Fruit fly (Drosophila melanogaster): Measurements from ENCODE around the gene Adi1.

Gene Adi1

DNA sequence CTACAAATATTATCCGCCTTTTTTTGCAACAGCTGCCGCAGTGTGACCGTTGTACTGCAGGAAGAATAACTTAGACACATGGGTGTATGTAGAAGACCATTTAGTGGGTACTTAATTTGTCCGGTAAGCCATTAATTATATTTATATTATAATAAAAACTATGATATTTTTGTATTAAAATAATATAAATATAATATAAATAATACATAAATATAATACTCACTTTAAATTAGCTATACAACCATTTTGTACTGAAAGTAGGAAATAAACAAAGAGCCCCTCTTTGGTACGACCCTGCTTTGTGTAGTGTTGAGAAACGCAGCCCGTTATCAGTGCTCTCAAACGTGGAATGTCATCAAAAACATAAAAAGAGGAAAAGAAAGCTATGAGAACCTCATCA is 25.4 kb upstream of the Adi1 start, which contains the start of gene Cnep1r2 (continued):
- TF ChIP-seq net (GFP tag; optimal IDR thresholded peaks at IDR 0.05) (peak; percentile 85), Sox102F (GFP tag; optimal IDR thresholded peaks at IDR 0.05) (no peak), fkh (GFP tag; optimal IDR thresholded peaks at IDR 0.05) (peak; percentile 78), esn (GFP tag; optimal IDR thresholded peaks at IDR 0.05) (peak; percentile 92), CG3919 (GFP tag; optimal IDR thresholded peaks at IDR 0.05) (peak; percentile 88), Ets96B (tag; optimal IDR thresholded peaks at IDR 0.05) (peak; percentile 94), fd85E (GFP tag; optimal IDR thresholded peaks at IDR 0.05) (peak; percentile 37), Blimp-1 (GFP tag; optimal IDR thresholded peaks at IDR 0.05) (peak; percentile 88), CG3032 (tag; optimal IDR thresholded peaks at IDR 0.05) (peak; percentile 97), pdm3 (GFP tag; optimal IDR thresholded peaks at IDR 0.05) (peak; percentile 83), lz (GFP tag; optimal IDR thresholded peaks at IDR 0.05) (peak; percentile 85), CG11762 (GFP tag; optimal IDR thresholded peaks at IDR 0.05; ENCODE audit: insufficient read depth) (peak; percentile 76), Met (GFP tag; optimal IDR thresholded peaks at IDR 0.05) (no peak), CG8119 (GFP tag; IDR thresholded peaks at IDR 0.05) (peak; percentile 92), Smox (GFP tag; optimal IDR thresholded peaks at IDR 0.05) (peak; percentile 78), acj6 (GFP tag; optimal IDR thresholded peaks at IDR 0.05) (peak; percentile 92), CG6854 (GFP tag; optimal IDR thresholded peaks at IDR 0.05) (peak; percentile 90), salr (GFP tag; optimal IDR thresholded peaks at IDR 0.05) (peak in 1 of 2 experiments; percentile 84), CG6163 (GFP tag; IDR thresholded peaks at IDR 0.05) (peak; percentile 92; the same call in 2 of the 3 replicates), Sox14 (GFP tag; optimal IDR thresholded peaks at IDR 0.05) (peak; percentile 84), Hr38 (GFP tag; optimal IDR thresholded peaks at IDR 0.05) (no peak)

dm6 chr3L:10639440-10639839 is 23.7 kb upstream of the Adi1 start, which contains the start of gene CG18628:
CG18628 (plus strand) TSS chr3L:10639740.
- TF ChIP-seq Eip78C (GFP tag), result no peak
- TF ChIP-seq Gug (GFP tag; IDR thresholded peaks at IDR 0.05), result no peak
- TF ChIP-seq Blimp-1 (GFP tag; optimal IDR thresholded peaks at IDR 0.05), result no peak
- TF ChIP-seq Lpt (GFP tag; optimal IDR thresholded peaks at IDR 0.05), result no peak
- TF ChIP-seq eg (GFP tag; IDR thresholded peaks at IDR 0.05), result no peak
- TF ChIP-seq CG8632 (GFP tag; optimal IDR thresholded peaks at IDR 0.05), result no peak
- TF ChIP-seq CG10669 (GFP tag; optimal IDR thresholded peaks at IDR 0.05), result no peak
- TF ChIP-seq fd85E (GFP tag; optimal IDR thresholded peaks at IDR 0.05), result no peak
- TF ChIP-seq CG6163 (GFP tag; IDR thresholded peaks at IDR 0.05), result no peak
- TF ChIP-seq CG4318 (GFP tag; optimal IDR thresholded peaks at IDR 0.05), result no peak
- no peak for TF ChIP-seq CG8319 (GFP tag; optimal IDR thresholded peaks at IDR 0.05)
- no peak for TF ChIP-seq achi (GFP tag; optimal IDR thresholded peaks at IDR 0.05)
- no peak for TF ChIP-seq vri (GFP tag; optimal IDR thresholded peaks at IDR 0.05)
- TF ChIP-seq Sox14 (GFP tag; optimal IDR thresholded peaks at IDR 0.05), result no peak
- TF ChIP-seq CG3919 (GFP tag; optimal IDR thresholded peaks at IDR 0.05), result no peak
- no peak for TF ChIP-seq Eip75B (GFP tag; optimal IDR thresholded peaks at IDR 0.05)
- TF ChIP-seq Hr38 (GFP tag; optimal IDR thresholded peaks at IDR 0.05), result no peak
- no peak for TF ChIP-seq CG10631 (GFP tag; optimal IDR thresholded peaks at IDR 0.05)
- no peak for TF ChIP-seq CG8119 (GFP tag; IDR thresholded peaks at IDR 0.05)

DNA sequence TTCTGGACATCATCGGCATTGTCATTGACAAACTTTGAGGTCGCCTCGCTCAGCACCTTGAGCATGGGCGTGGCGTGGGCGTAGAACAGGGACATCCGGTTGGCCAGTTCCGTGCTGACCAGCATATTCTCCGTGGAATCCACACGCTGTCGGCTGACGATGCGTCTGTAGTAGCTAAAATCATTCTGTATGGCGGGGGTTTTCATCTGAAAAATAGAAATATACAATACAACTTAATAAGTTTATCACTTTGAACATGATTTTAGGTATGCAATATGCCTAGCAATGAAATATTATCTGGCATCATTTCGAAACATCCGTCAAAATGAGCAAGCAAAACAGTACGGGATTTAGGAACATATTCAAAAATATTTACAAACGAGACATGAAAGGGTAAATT is 21.6 kb upstream of the Adi1 start, which contains the start of gene CG14154:
Gene CG14154, plus strand, starts transcription at position 301 of the 400 bp plus-strand sequence.
- no peak for TF ChIP-seq CG32006 (GFP tag; optimal IDR thresholded peaks at IDR 0.05)
- no peak for TF ChIP-seq CG31627 (GFP tag; optimal IDR thresholded peaks at IDR 0.05)
- TF ChIP-seq CG11762 (GFP tag; optimal IDR thresholded peaks at IDR 0.05; ENCODE audit: insufficient read depth), result no peak
- no peak for TF ChIP-seq spab (GFP tag; optimal IDR thresholded peaks at IDR 0.05)
- TF ChIP-seq CG6792 (GFP tag; optimal IDR thresholded peaks at IDR 0.05), result no peak
- TF ChIP-seq CG7368 (GFP tag; optimal IDR thresholded peaks at IDR 0.05), result no peak
- TF ChIP-seq Hr4 (GFP tag; optimal IDR thresholded peaks at IDR 0.05), result no peak
- no peak for TF ChIP-seq salr (GFP tag; optimal IDR thresholded peaks at IDR 0.05)
- no peak for TF ChIP-seq CG8632 (GFP tag; optimal IDR thresholded peaks at IDR 0.05)
- no peak for TF ChIP-seq esn (GFP tag; optimal IDR thresholded peaks at IDR 0.05)
- TF ChIP-seq lz (GFP tag; optimal IDR thresholded peaks at IDR 0.05), result no peak
- no peak for TF ChIP-seq CG4318 (GFP tag; optimal IDR thresholded peaks at IDR 0.05)
- no peak for TF ChIP-seq achi (GFP tag; optimal IDR thresholded peaks at IDR 0.05)
- TF ChIP-seq Sox102F (GFP tag; optimal IDR thresholded peaks at IDR 0.05), result no peak
- TF ChIP-seq cyc (GFP tag; optimal IDR thresholded peaks at IDR 0.05), result no peak
